Worm (Caenorhabditis elegans): Measurements from ENCODE around the gene lys-4.

DNA sequence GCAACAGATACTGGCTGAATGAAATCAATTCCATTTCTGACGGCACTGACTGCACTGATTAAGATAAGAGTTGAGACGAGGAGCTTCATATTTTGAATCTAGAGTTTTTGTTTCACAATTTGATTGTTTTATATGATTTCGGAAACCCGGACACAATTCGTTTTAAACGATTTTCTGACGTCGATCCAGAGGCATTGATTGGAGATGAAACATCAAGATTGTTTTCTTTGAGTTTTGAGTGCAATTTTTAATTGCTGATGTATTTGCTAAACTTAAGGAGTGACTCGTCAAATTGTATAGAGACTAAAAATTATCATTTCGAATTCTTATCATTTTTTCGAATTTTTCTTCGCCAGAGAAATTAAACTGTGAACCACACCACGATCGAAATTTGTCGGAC lies 4.9 kb upstream of the lys-4 start, which contains the start of gene lys-6:
- TF ChIP-seq flt-1 (GFP tag; IDR thresholded peaks at IDR 0.05) = no peak
- no peak for TF ChIP-seq hmg-4 (GFP tag; optimal IDR thresholded peaks at IDR 0.05)
